Worm (Caenorhabditis elegans): Measurements from ENCODE around the gene F31F4.17.

DNA sequence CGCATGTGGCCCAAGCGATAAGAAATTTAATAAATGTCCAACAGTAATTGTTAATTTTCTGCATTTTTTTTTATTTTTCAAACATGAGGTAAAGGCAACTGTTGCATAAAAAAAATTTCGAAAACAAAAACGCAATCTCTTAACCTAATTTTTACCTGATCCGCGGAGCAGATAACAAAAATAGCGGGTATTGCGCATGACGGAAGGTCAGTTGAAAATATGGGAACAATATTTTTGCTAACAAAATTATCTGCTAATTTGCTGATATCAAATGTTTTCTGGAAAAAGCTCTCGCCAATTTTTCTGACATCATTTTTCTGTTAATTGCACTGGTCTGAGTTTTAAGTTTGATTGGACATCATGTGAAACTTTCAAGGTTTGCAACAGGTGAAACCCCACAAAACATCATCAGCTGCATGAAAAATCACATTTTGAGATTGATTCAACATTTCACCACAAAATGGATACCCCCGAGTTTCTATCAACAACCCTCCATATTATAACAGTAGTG is 4.3 kb upstream of the F31F4.17 start, which contains the start of the genes F31F4.11 and srh-266:
- TF ChIP-seq nhr-11 (tag; optimal IDR thresholded peaks at IDR 0.05) (no peak), pqm-1 (tag; optimal IDR thresholded peaks at IDR 0.05) (no peak), rnt-1 (tag; optimal IDR thresholded peaks at IDR 0.05) (no peak), pag-3 (tag; optimal IDR thresholded peaks at IDR 0.05; ENCODE audit: borderline replicate concordance) (no peak), hlh-13 (GFP tag; optimal IDR thresholded peaks at IDR 0.05) (no peak), ceh-22 (tag; optimal IDR thresholded peaks at IDR 0.05) (no peak), ama-1 (optimal IDR thresholded peaks at IDR 0.05) (no peak), tbx-2 (tag; optimal IDR thresholded peaks at IDR 0.05) (no peak), pros-1 (tag; optimal IDR thresholded peaks at IDR 0.05) (no peak), pax-1 (tag; optimal IDR thresholded peaks at IDR 0.05) (no peak), unc-3 (GFP tag; conservative IDR thresholded peaks at IDR 0.05) (no peak), unc-3 (tag; optimal IDR thresholded peaks at IDR 0.05) (no peak), lin-11 (tag; optimal IDR thresholded peaks at IDR 0.05) (no peak)

Measured in whole organism, late embryonic.